Worm (Caenorhabditis elegans): ENCODE measurements around the gene srj-50.

- no peak for TF ChIP-seq ama-1 (optimal IDR thresholded peaks at IDR 0.05)
- TF ChIP-seq ceh-36 (tag; optimal IDR thresholded peaks at IDR 0.05), result no peak
- TF ChIP-seq sea-1 (GFP tag; conservative IDR thresholded peaks at IDR 0.05), result no peak
- no peak for TF ChIP-seq F13C5.2 (tag; optimal IDR thresholded peaks at IDR 0.05)
- TF ChIP-seq flt-1 (GFP tag; IDR thresholded peaks at IDR 0.05), result no peak
- TF ChIP-seq tra-4 (tag; optimal IDR thresholded peaks at IDR 0.05), result no peak
- no peak for TF ChIP-seq scrt-1 (GFP tag; IDR thresholded peaks at IDR 0.05)
- TF ChIP-seq tbx-37 (GFP tag; conservative IDR thresholded peaks at IDR 0.05), result no peak
- TF ChIP-seq ceh-13 (GFP tag; optimal IDR thresholded peaks at IDR 0.05), result no peak
- TF ChIP-seq aly-1 (tag; optimal IDR thresholded peaks at IDR 0.05), result no peak
- no peak for TF ChIP-seq hnd-1 (tag; optimal IDR thresholded peaks at IDR 0.05)
Observed at ce11 chrV:2826815-2827214, 6.0 kb upstream of the srj-50 start, which contains the start of gene T03D3.5.

All from whole organism, early embryonic.